Fruit fly (Drosophila melanogaster) S2 (cell line): ENCODE measurements around the gene gukh.

Experiments
- CG8478 ChIP-seq: fragments of >200 bp; optimal IDR thresholded peaks from 2 replicates; lab custom pipeline; 2018
- CTCF ChIP-seq, 2 experiments: fragments of >200 bp; optimal IDR thresholded peaks; 2 replicates each; lab custom pipeline; 2018

gukh gene

DNA sequence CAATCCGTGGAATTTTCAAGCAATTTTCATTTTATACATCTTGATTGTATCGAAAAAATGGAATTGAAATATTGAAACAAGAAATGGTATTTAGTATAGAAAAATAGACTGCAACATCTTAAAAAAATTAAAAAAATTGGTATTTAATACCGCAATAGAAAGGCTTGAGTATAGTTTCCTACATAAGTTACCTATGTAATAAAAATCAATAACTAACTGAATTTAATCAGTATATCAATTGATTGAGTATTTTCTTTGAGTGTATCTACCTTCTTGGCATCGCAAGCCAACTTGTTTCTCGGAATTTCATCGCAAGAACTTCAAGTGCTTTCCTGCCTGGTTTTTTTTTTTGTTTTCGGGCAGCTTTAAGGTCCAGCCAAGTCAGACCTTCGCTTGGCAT lies 6.7 kb downstream of the gukh start:
- TF ChIP-seq CTCF (optimal IDR thresholded peaks at IDR 0.05; lab: Kevin White, UChicago) (no peak), CG8478 (lab: Kevin White, UChicago) (no peak)

dm6 chr3R:18991721-18992120 lies 7.9 kb downstream of the gukh start:
- no peak for TF ChIP-seq CG8478 (lab: Kevin White, UChicago)
- no peak for TF ChIP-seq CTCF (optimal IDR thresholded peaks at IDR 0.05; lab: Kevin White, UChicago)

- TF ChIP-seq CTCF (optimal IDR thresholded peaks at IDR 0.05; lab: Kevin White, UChicago) (no peak), CG8478 (lab: Kevin White, UChicago) (no peak)
Measured at dm6 chr3R:18993159-18993558, 9.3 kb downstream of the gukh start.

DNA sequence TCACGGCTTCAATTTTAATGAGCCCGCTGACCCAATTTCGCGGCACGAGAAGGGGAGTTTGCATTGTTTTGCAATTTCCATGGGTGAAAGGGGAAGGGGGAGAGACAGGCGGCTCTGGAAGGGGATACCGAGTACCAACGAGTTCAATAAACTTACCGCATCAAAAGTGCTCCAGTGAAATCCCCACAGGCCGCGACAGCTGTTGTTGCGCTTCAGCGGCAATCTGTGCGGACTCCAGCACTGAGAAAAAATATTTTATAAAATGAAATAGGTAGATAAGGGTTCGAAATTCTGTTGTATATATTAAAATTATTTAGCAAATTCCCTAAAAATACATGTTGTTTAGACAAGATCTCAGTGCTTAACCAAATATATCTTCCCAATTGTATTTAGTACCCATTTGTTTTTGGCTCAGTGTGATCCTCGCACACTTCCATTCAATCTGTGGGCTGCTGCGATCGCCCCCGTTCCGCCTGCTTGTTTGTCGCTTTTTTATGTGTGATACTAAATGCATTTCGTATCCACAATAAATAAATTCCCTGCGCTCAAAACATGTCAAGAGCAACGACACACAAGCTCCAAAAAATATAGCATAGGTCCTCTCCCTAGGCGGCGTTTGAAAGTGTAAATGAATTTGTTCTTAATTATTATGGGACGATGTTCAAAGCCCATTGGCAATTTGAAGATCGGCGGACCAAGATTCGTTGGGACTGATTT lies 11.9 kb downstream of the gukh start:
- no peak for TF ChIP-seq CG8478 (lab: Kevin White, UChicago)
- TF ChIP-seq CTCF (optimal IDR thresholded peaks at IDR 0.05; lab: Kevin White, UChicago) = no peak

dm6 chr3R:18997388-18998287 lies 13.8 kb downstream of the gukh start:
- TF ChIP-seq CG8478 (lab: Kevin White, UChicago) = no peak
- no peak for TF ChIP-seq CTCF (optimal IDR thresholded peaks at IDR 0.05; lab: Kevin White, UChicago)

DNA sequence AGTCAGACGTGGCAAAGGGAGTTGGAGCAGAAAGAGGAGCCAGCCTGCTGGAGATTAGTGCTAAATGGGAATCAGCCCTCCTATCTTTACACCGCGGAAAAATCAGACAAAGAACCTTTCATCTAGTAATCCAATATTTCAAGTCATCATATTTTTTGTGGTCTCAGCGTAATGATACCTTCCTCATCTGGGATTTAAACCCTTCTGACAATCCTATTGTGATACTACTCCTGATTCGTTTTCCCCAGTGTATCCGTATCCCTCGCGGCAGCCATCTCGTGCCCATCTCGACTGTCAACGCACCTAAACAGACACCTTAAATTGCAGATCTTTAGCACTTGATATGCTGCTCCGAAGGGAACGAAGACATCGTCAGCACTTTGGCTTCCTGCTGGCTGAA lies 14.5 kb downstream of the gukh start:
- TF ChIP-seq CTCF (optimal IDR thresholded peaks at IDR 0.05; lab: Kevin White, UChicago) = no peak
- no peak for TF ChIP-seq CG8478 (lab: Kevin White, UChicago)

dm6 chr3R:18999906-19000451 lies 16.2 kb downstream of the gukh start:
- no peak for TF ChIP-seq CG8478 (lab: Kevin White, UChicago)
- TF ChIP-seq CTCF (optimal IDR thresholded peaks at IDR 0.05; lab: Kevin White, UChicago) = no peak

dm6 chr3R:19001701-19002100 lies 17.9 kb downstream of the gukh start:
- no peak for TF ChIP-seq CG8478 (lab: Kevin White, UChicago)
- no peak for TF ChIP-seq CTCF (optimal IDR thresholded peaks at IDR 0.05; lab: Kevin White, UChicago)

DNA sequence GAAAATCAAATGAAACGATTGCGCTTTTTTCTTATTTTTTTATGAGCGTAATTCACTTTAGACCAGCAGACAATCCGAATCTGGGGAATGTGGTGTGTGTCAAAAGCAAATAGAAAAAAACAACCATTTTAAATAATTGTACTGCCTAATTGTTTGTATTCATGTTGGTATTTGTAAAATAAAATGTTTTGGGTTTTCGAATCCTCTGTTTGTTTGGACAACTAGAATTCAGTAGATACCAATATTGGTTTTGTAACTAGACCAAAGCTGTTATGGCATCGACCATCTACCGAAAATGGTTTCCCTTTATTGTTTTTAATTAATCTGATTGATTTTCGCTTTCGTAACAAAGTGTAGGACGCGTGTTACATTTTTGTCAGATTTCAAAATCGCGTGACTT lies 27.1 kb downstream of the gukh start:
- TF ChIP-seq CTCF (optimal IDR thresholded peaks at IDR 0.05; lab: Kevin White, UChicago) = no peak
- TF ChIP-seq CG8478 (lab: Kevin White, UChicago) = no peak

- no peak for TF ChIP-seq CTCF (optimal IDR thresholded peaks at IDR 0.05; lab: Kevin White, UChicago)
- no peak for TF ChIP-seq CG8478 (lab: Kevin White, UChicago)
Measured at dm6 chr3R:19011885-19012284, 28.1 kb downstream of the gukh start.

- TF ChIP-seq CG8478 (lab: Kevin White, UChicago) = no peak
- peak; percentile 52 to 56 for TF ChIP-seq CTCF (optimal IDR thresholded peaks at IDR 0.05; lab: Kevin White, UChicago)
Measured at dm6 chr3R:19014027-19014426, 30.2 kb downstream of the gukh start.

DNA sequence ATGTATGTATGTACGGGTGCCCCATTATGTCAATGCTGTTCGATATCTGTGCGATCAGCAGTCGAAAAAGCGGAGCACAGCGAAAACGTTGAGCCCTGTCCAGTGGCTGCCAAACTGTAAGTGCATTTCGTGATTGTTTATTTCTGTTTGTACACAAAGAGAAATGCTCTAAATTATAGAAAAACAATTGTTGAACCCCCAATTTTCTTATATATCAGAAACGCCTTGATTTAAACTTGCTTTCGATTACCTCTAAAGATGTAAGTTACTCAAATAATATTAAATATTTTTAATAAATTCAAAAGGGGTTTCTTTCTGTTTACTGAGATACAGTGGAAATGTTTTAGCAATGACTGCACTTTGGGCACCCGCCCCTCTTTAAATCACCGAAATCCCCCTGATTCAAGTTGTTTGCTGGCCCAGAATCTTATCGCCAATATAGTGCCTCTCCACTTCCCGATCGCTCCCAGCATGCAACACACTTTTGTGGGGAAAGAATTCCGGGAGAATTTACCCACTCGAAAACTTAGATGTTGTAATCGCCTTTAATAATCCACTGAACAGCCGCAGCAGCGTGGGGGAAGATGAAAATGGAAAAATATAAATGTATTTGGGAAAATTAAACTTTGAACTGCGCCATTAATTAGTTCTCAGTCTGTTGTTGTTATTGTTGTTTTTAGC lies 31.1 kb downstream of the gukh start:
- TF ChIP-seq CG8478 (lab: Kevin White, UChicago) = no peak
- TF ChIP-seq CTCF (optimal IDR thresholded peaks at IDR 0.05; lab: Kevin White, UChicago) = no peak

DNA sequence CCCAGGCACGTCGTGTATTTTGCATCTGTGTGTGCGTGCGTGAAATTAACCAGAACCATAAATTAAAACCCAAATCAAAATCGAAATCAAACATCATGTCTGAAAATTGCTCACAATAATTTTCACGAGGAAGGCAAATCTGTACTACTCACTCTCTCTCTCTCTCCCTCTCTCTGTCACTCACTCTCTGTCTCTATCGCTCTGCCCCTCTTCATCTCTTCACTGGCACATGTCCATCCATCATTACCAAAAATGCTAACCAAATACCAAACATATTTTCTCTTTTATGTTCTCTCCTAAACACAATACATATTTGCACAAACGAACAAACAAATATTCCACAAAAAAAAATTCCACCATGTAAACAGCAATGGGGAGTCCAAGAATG lies 31.6 kb downstream of the gukh start:
- TF ChIP-seq CTCF (optimal IDR thresholded peaks at IDR 0.05; lab: Kevin White, UChicago) = no peak
- TF ChIP-seq CG8478 (lab: Kevin White, UChicago) = no peak

DNA sequence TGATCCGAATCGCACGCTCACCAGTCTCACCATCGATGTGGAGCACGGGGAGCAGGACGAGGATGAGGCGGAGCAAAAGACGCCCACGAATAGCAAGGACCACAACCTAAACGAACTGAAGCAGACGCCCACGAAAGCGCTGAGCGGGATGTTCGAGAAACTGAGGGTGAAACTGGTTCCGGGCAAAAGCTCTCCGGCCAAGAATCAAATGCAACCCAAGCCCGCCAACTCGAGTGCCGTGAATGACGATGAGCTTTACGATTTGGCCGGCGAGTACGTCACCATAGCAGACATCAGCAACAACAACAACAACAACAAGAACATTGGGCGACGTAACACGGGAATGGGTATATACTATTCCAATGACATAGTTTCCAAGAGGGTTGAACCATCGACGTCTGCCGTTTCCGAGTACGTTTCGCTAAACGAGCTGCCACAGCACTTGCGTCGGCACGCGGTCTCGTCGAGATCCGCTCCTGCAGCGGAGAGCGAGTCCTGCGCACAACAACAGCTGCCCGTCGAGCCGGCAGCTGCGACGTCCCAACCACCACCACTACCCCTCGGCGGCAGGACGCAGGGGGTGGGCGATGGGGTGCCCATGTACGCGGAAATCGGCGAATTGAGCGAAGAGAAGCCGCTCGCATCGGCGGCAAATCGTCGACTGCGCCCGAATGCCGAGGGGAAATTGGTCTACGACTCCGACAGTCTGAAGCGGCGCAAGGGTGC lies 33.7 kb downstream of the gukh start:
- no peak for TF ChIP-seq CG8478 (lab: Kevin White, UChicago)
